Worm (Caenorhabditis elegans): ENCODE results near the gene rabr-1.

- TF ChIP-seq lin-13 (tag; optimal IDR thresholded peaks at IDR 0.05) (no peak), pha-4 (tag; optimal IDR thresholded peaks at IDR 0.05) (no peak), nhr-2 (tag; optimal IDR thresholded peaks at IDR 0.05) (peak; percentile 76), nhr-76 (tag; optimal IDR thresholded peaks at IDR 0.05) (no peak), cnd-1 (tag; optimal IDR thresholded peaks at IDR 0.05) (peak; percentile 47), unc-39 (tag; optimal IDR thresholded peaks at IDR 0.05) (no peak), nhr-12 (tag; optimal IDR thresholded peaks at IDR 0.05) (no peak), lsy-2 (tag; optimal IDR thresholded peaks at IDR 0.05) (no peak), unc-62 (GFP tag; optimal IDR thresholded peaks at IDR 0.05) (no peak), elt-1 (tag; optimal IDR thresholded peaks at IDR 0.05; ENCODE audit: borderline replicate concordance, insufficient read depth) (no peak), nhr-237 (tag; optimal IDR thresholded peaks at IDR 0.05) (no peak)
Observed at ce11 chrX:2452716-2453115, 43.3 kb upstream of the rabr-1 start.
